Fruit fly (Drosophila melanogaster) whole organism, prepupa: ENCODE measurements around the gene CG1738.

ENCODE experiments used
- CG6808 ChIP-seq: fragments of 200-800 bp; sonication (Bioruptor generic); optimal IDR thresholded peaks from 3 replicates; lab custom pipeline; 2017; ENCODE audit warnings: missing biosample characterization, missing genetic modification characterization, mild to moderate bottlenecking, moderate library complexity, missing genetic modification reagents
- Sox102F ChIP-seq: fragments of 200-800 bp; sonication (Bioruptor generic); optimal IDR thresholded peaks from 2 replicates; lab custom pipeline; 2016; ENCODE audit warnings: missing biosample characterization, mild to moderate bottlenecking, missing genetic modification characterization
- dac ChIP-seq: fragments of 200-800 bp; sonication (Bioruptor generic); optimal IDR thresholded peaks from 2 replicates; lab custom pipeline; 2017; ENCODE audit warnings: missing biosample characterization, mild to moderate bottlenecking, missing genetic modification characterization
- eg ChIP-seq: fragments of 200-800 bp; sonication (Bioruptor generic); IDR thresholded peaks from 3 replicates; pipeline ENCODE4 v1.3.6; 2022; ENCODE audit warnings: missing biosample characterization, missing genetic modification characterization
- esn ChIP-seq: fragments of 200-800 bp; sonication (Bioruptor generic); optimal IDR thresholded peaks from 2 replicates; lab custom pipeline; 2016; ENCODE audit warnings: missing biosample characterization, mild to moderate bottlenecking, missing genetic modification characterization, moderate library complexity
- fkh ChIP-seq: fragments of 200-800 bp; sonication (Bioruptor generic); optimal IDR thresholded peaks from 3 replicates; lab custom pipeline; 2017; ENCODE audit warnings: missing biosample characterization, mild to moderate bottlenecking, missing genetic modification characterization, moderate library complexity
- spab ChIP-seq: fragments of 200-800 bp; sonication (Bioruptor generic); optimal IDR thresholded peaks from 2 replicates; lab custom pipeline; 2017; ENCODE audit warnings: missing biosample characterization, mild to moderate bottlenecking, missing genetic modification characterization, missing genetic modification reagents

DNA sequence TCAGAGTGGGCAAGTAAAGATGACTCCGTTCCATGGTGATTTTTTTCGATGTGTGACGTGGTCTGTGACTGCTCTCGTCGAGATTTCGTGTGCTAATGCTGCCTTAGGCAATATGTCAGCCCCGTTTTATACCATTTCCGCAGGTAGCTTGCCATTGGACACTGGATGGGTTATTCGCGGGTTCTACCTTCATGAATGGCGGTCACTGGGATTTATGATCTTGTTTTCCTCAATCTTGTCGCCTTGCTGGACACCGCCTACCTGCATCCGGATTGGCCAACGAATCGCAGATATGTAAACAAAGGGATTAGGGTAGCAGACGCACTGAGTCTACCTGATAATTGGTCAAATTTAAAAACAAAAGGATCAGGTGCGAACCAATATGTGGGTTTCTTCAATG lies 26.6 kb upstream of the CG1738 start, which contains the start of gene sisA:
- TF ChIP-seq Sox102F (GFP tag; lab: Kevin White, UChicago) (no peak), CG6808 (GFP tag; lab: Kevin White, UChicago) (no peak), spab (no peak), esn (GFP tag; lab: Kevin White, UChicago) (no peak), fkh (GFP tag; lab: Kevin White, UChicago) (no peak), eg (no peak), dac (GFP tag; lab: Kevin White, UChicago) (no peak)
